Worm (Caenorhabditis elegans): ENCODE measurements around the gene trmt-10C.2.

trmt-10C.2 gene

DNA sequence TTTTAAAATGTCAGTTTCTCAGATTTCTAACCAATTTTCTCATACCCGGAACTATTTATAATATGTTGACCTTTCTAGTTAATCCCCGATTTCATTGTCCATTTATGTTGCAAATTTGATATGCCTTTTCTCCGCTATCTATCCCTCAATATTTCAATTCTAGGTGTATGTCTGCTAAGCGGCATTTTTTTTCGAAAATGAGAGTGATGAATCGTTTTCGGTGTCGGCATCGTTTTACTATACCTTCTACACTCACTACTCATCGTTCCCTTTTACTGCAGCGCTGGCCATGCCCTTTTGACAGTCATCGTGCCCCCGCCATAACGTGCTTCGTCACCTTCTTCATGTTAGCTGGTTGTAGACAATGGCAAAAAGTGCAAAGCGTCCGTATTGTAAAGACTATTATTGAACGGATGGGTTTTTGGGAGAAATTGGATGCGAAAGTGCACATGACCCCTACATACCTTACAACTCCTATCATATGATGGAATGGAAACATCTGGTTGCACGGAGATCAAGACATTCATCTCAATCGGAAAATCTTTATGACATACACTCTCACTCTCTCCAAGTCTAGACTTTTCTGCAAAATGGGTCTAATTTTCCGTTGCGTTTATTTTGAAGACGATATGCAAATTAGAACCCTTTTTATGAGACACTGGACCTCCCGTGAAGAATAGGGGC is 13.2 kb downstream of the trmt-10C.2 start:
- no peak for TF ChIP-seq ets-4 (tag; optimal IDR thresholded peaks at IDR 0.05)
- TF ChIP-seq hlh-30 (tag; optimal IDR thresholded peaks at IDR 0.05; ENCODE audit: insufficient read depth), result peak; percentile 2
- TF ChIP-seq npax-4 (tag; optimal IDR thresholded peaks at IDR 0.05), result no peak
- no peak for TF ChIP-seq ceh-9 (tag; optimal IDR thresholded peaks at IDR 0.05)
- TF ChIP-seq unc-3 (GFP tag; conservative IDR thresholded peaks at IDR 0.05), result no peak
- TF ChIP-seq unc-3 (tag; optimal IDR thresholded peaks at IDR 0.05), result no peak
- TF ChIP-seq pag-3 (tag; optimal IDR thresholded peaks at IDR 0.05; ENCODE audit: borderline replicate concordance), result no peak

DNA sequence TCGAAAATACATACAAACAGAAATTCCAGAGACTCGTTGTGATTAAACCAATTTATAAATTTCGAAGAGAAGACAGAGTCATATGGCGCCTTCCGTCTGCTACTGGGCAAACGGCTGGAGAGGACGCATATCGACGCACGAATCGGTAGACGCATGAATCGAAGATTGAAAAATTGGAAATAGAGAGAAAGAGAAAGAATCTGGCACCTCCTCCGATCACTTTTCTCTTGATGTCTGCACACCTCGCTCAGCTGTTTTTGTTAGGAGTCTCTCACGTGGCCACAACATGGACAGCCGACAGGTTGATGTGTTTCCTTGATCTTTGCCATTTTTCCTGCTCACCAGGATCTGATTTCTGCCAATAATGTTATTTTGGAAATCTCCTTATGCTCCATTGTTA is 14.0 kb downstream of the trmt-10C.2 start:
- TF ChIP-seq unc-55 (GFP tag; optimal IDR thresholded peaks at IDR 0.05) (peak; percentile 25), zip-5 (tag; optimal IDR thresholded peaks at IDR 0.05) (no peak), ceh-18 (tag; optimal IDR thresholded peaks at IDR 0.05) (peak; percentile 34)

DNA sequence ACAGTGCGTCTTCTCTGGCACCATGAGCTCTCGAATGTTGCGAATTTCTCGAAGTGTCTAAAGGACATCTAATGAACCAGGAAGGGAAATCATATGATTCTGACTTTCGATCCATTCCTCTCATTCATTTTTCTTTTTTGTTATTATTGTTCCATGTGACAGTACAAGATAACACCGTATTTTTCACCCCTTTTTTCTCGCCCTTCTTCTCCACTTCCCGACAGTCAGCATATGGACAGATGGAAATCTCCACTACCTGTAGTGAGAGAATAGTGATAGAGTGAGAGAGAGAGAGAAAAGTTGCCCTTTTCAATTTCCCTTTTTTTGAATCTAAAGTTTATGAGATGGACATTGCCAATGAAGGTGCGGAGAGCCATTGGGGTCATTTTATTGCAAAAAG is 14.7 kb downstream of the trmt-10C.2 start:
- TF ChIP-seq ceh-24 (tag; optimal IDR thresholded peaks at IDR 0.05) (no peak), T23F11.4 (GFP tag; optimal IDR thresholded peaks at IDR 0.05) (no peak), ceh-9 (tag; optimal IDR thresholded peaks at IDR 0.05) (no peak), dve-1 (tag; optimal IDR thresholded peaks at IDR 0.05) (no peak), C38D4.7 (GFP tag; optimal IDR thresholded peaks at IDR 0.05) (no peak), syd-9 (tag; optimal IDR thresholded peaks at IDR 0.05) (no peak), ceh-19 (GFP tag; optimal IDR thresholded peaks at IDR 0.05) (no peak), elt-4 (tag; optimal IDR thresholded peaks at IDR 0.05) (no peak), rnt-1 (tag; optimal IDR thresholded peaks at IDR 0.05) (no peak), npax-4 (tag; optimal IDR thresholded peaks at IDR 0.05) (no peak), pax-1 (tag; optimal IDR thresholded peaks at IDR 0.05) (no peak), sdc-2 (tag; optimal IDR thresholded peaks at IDR 0.05) (no peak), ceh-45 (GFP tag; IDR thresholded peaks at IDR 0.05) (no peak), ceh-2 (tag; optimal IDR thresholded peaks at IDR 0.05) (no peak), tbx-7 (tag; optimal IDR thresholded peaks at IDR 0.05) (no peak), ceh-22 (tag; optimal IDR thresholded peaks at IDR 0.05) (no peak)

DNA sequence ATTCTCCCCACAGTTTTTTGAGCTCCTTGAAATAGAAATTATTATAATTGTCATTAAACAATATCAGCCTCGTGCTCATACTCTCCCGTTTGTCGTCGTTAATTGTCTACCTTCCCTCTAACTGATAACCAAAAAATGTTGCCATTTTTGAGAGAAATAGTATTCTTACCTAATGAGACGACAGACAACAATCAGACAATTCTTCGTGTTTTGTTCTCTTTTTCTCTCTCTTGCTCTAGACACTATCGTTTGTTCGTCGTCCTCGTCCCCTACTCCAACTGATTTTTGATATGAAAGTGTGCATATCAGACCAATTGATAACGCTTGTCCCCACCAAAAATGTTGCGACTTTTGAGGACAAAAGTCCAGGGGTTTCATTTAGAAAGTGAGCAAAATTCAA is 15.5 kb downstream of the trmt-10C.2 start:
- no peak for TF ChIP-seq ceh-34 (tag; optimal IDR thresholded peaks at IDR 0.05)
- no peak for TF ChIP-seq ceh-30 (tag; optimal IDR thresholded peaks at IDR 0.05)
- TF ChIP-seq hlh-6 (tag; optimal IDR thresholded peaks at IDR 0.05), result no peak
- peak; percentile 91 for TF ChIP-seq elt-2 (tag; optimal IDR thresholded peaks at IDR 0.05)

DNA sequence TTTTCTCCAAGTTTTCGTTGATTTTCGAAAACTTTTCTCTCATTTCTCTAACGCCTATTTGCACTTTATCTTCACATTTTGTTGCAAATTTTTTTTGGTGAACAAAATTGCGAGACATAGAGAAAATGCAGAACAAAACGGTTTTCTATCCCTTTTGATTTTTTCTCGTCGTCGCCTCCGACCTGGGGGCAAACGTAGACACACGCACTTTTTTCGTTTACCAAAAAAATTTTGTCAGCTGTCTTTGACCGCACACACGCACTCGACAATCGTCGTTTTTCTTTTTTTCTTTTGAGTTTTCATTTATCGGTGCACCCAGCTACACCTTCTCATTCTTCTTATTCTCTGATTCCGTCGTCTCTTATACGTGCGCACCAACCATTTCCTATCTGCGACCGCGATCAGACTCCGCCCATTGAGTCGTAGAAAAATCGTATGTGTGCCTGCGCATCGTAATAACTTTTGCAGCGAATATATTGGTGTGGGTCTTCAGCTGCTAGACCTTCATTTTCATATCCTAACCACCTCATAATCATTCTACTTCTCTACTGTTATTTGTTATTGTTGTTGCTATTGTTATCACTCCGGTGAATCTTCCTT is 16.3 kb downstream of the trmt-10C.2 start:
- TF ChIP-seq rnt-1 (tag; optimal IDR thresholded peaks at IDR 0.05) (peak; percentile 27), tbx-2 (tag; optimal IDR thresholded peaks at IDR 0.05) (peak; percentile 5), ceh-14 (tag; optimal IDR thresholded peaks at IDR 0.05) (no peak), ceh-18 (tag; optimal IDR thresholded peaks at IDR 0.05) (peak; percentile 57)

DNA sequence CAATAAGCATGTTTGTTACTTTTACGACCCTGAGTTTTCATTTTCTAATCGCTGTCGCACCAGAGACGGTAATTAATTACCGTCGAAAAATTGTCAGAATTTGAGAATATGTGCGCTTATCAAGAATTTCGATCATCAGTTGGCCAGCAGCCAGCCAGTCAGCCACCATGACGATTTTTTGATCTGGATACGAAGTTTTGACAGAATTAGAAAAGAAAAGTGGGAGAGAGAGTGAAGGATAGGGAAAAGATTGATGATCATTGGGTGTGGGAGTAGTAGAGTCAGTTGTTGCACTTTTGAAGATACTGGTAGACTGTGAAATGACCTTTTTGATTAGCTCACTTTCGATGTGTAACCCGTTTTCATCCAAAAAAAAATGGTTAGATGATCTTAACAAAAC is 18.3 kb downstream of the trmt-10C.2 start:
- TF ChIP-seq gmeb-2 (tag; optimal IDR thresholded peaks at IDR 0.05) (no peak), ceh-18 (tag; optimal IDR thresholded peaks at IDR 0.05) (peak; percentile 21)
